Worm (Caenorhabditis elegans): ENCODE data around the gene W08A12.2.

ce11 chrV:3695254-3695653 lies 9.6 kb upstream of the W08A12.2 start:
- no peak for TF ChIP-seq him-1 (tag; optimal IDR thresholded peaks at IDR 0.05)
- no peak for TF ChIP-seq dao-5 (tag; optimal IDR thresholded peaks at IDR 0.05)
- TF ChIP-seq W03F9.2 (tag; optimal IDR thresholded peaks at IDR 0.05): no peak

Measured in whole organism, L4/young adult.